Fruit fly (Drosophila melanogaster) whole organism, embryonic: ENCODE data around the gene cdi.

Experiments used
- ATbp ChIP-seq: fragments of 200-800 bp; sonication (Bioruptor generic); optimal IDR thresholded peaks from 2 replicates; lab custom pipeline; 2017; ENCODE audit warnings: missing biosample characterization, mild to moderate bottlenecking, missing genetic modification characterization, missing genetic modification reagents
- Adf1 ChIP-seq: fragments of 200-800 bp; sonication (Bioruptor generic); IDR thresholded peaks from 2 replicates; pipeline ENCODE4 v1.3.6; 2022; ENCODE audit warnings: missing biosample characterization, missing genetic modification characterization
- CG10431 ChIP-seq: fragments of 200-800 bp; sonication (Bioruptor generic); optimal IDR thresholded peaks from 3 replicates; lab custom pipeline; 2018; ENCODE audit warnings: missing biosample characterization, mild to moderate bottlenecking, missing genetic modification characterization
- CG10979 ChIP-seq: fragments of 200-800 bp; sonication (Bioruptor generic); optimal IDR thresholded peaks from 2 replicates; lab custom pipeline; 2018; ENCODE audit warnings: missing biosample characterization, mild to moderate bottlenecking, missing genetic modification characterization, moderate library complexity
- CG11247 ChIP-seq: fragments of 200-800 bp; sonication (Bioruptor generic); IDR thresholded peaks from 2 replicates; pipeline ENCODE4 v1.3.6; 2022; ENCODE audit warnings: missing biosample characterization, missing genetic modification characterization
- CG11504 ChIP-seq: fragments of 200-800 bp; sonication (Bioruptor generic); optimal IDR thresholded peaks from 3 replicates; lab custom pipeline; 2019; ENCODE audit warnings: missing biosample characterization, mild to moderate bottlenecking, missing genetic modification characterization, moderate library complexity
- CG1603 ChIP-seq: fragments of 200-800 bp; sonication (Bioruptor generic); optimal IDR thresholded peaks from 2 replicates; lab custom pipeline; 2019; ENCODE audit warnings: missing biosample characterization, mild to moderate bottlenecking, missing genetic modification characterization, moderate library complexity
- CG17186 ChIP-seq: fragments of 200-800 bp; sonication (Bioruptor generic); optimal IDR thresholded peaks from 3 replicates; lab custom pipeline; 2017; ENCODE audit warnings: missing biosample characterization, missing genetic modification reagents, missing genetic modification characterization
- CG1792 ChIP-seq: fragments of 200-800 bp; sonication (Bioruptor generic); optimal IDR thresholded peaks from 2 replicates; lab custom pipeline; 2016; ENCODE audit warnings: missing biosample characterization, missing genetic modification characterization
- CG1832 ChIP-seq: fragments of 200-800 bp; sonication (Bioruptor generic); optimal IDR thresholded peaks from 2 replicates; lab custom pipeline; 2017; ENCODE audit warnings: missing biosample characterization, mild to moderate bottlenecking, missing genetic modification characterization, inconsistent platforms
- CG18476 ChIP-seq: fragments of 200-800 bp; sonication (Bioruptor generic); optimal IDR thresholded peaks from 2 replicates; lab custom pipeline; 2016; ENCODE audit warnings: missing biosample characterization, mild to moderate bottlenecking, missing genetic modification characterization
- CG2875 ChIP-seq: fragments of 200-800 bp; sonication (Bioruptor generic); optimal IDR thresholded peaks from 2 replicates; lab custom pipeline; 2017; ENCODE audit warnings: missing biosample characterization, mild to moderate bottlenecking, missing genetic modification characterization, missing genetic modification reagents
- CG31224 ChIP-seq: fragments of 200-800 bp; sonication (Bioruptor generic); IDR thresholded peaks from 2 replicates; pipeline ENCODE4 v1.3.6; 2022; ENCODE audit warnings: missing biosample characterization, missing genetic modification characterization
- CG34422 ChIP-seq: fragments of 200-800 bp; sonication (Bioruptor generic); IDR thresholded peaks from 3 replicates; pipeline ENCODE4 v1.3.6; 2022; ENCODE audit warnings: missing biosample characterization, missing genetic modification characterization
- CG4854 ChIP-seq: fragments of 200-800 bp; sonication (Bioruptor generic); optimal IDR thresholded peaks from 2 replicates; lab custom pipeline; 2016; ENCODE audit warnings: missing biosample characterization, missing genetic modification characterization, inconsistent platforms
- CG5953 ChIP-seq: fragments of 200-800 bp; sonication (Bioruptor generic); IDR thresholded peaks from 2 replicates; pipeline ENCODE4 v1.3.6; 2022; ENCODE audit warnings: missing biosample characterization, missing genetic modification characterization
- CG6175 ChIP-seq: fragments of 200-800 bp; sonication (Bioruptor generic); IDR thresholded peaks from 3 replicates; pipeline ENCODE4 v1.3.6; 2022; ENCODE audit warnings: missing biosample characterization, missing genetic modification characterization
- CG8924 ChIP-seq: fragments of 200-800 bp; optimal IDR thresholded peaks from 3 replicates; lab custom pipeline; 2019; ENCODE audit warnings: missing biosample characterization, mild to moderate bottlenecking, missing genetic modification characterization, moderate library complexity
- CG9876 ChIP-seq: fragments of 200-800 bp; sonication (Bioruptor generic); optimal IDR thresholded peaks from 2 replicates; lab custom pipeline; 2016; ENCODE audit warnings: missing biosample characterization, missing genetic modification characterization
- CG9932 ChIP-seq: fragments of 200-800 bp; sonication (Bioruptor generic); IDR thresholded peaks from 2 replicates; pipeline ENCODE4 v1.3.6; 2022; ENCODE audit warnings: missing biosample characterization, missing genetic modification characterization
- D ChIP-seq, 2 experiments: fragments of 200-800 bp in 1 of 2; fragments of >200 bp in 1 of 2; sonication (Bioruptor generic) in 1 of 2; optimal IDR thresholded peaks; 2 replicates in 1 of 2; 3 replicates in 1 of 2; lab custom pipeline; 2017; ENCODE audit warnings: mild to moderate bottlenecking in 1 of 2, missing biosample characterization in 1 of 2, missing genetic modification characterization in 1 of 2, missing genetic modification reagents in 1 of 2
- Dad ChIP-seq: fragments of 200-800 bp; sonication (Bioruptor generic); optimal IDR thresholded peaks from 3 replicates; lab custom pipeline; 2016; ENCODE audit warnings: missing biosample characterization, missing genetic modification characterization
- E2f1 ChIP-seq: fragments of 200-800 bp; sonication (Bioruptor generic); IDR thresholded peaks from 2 replicates; pipeline ENCODE4 v1.3.6; 2022; ENCODE audit warnings: missing biosample characterization, missing genetic modification characterization
- H15 ChIP-seq: fragments of 200-800 bp; sonication (Bioruptor generic); IDR thresholded peaks from 3 replicates; pipeline ENCODE4 v1.3.6; 2022; ENCODE audit warnings: missing biosample characterization, missing genetic modification characterization
- HLH3B ChIP-seq: fragments of 200-800 bp; sonication (Bioruptor generic); IDR thresholded peaks from 2 replicates; pipeline ENCODE4 v1.3.6; 2022; ENCODE audit warnings: missing biosample characterization, missing genetic modification characterization
- HmgD ChIP-seq: fragments of 200-800 bp; sonication (Bioruptor generic); optimal IDR thresholded peaks from 3 replicates; lab custom pipeline; 2016; ENCODE audit warnings: missing biosample characterization, missing genetic modification characterization
- Kr ChIP-seq: fragments of 200-800 bp; sonication (Bioruptor generic); optimal IDR thresholded peaks from 2 replicates; lab custom pipeline; 2017; ENCODE audit warnings: missing biosample characterization, mild to moderate bottlenecking, missing genetic modification characterization
- Nf-YC ChIP-seq: fragments of 200-800 bp; optimal IDR thresholded peaks from 3 replicates; lab custom pipeline; 2019; ENCODE audit warnings: missing biosample characterization, mild to moderate bottlenecking, missing genetic modification characterization, moderate library complexity
- Oli ChIP-seq: fragments of 200-800 bp; sonication (Bioruptor generic); optimal IDR thresholded peaks from 2 replicates; lab custom pipeline; 2018; ENCODE audit warnings: missing biosample characterization, mild to moderate bottlenecking, missing genetic modification characterization, moderate library complexity
- Sin3A ChIP-seq: fragments of >200 bp; optimal IDR thresholded peaks from 2 replicates; lab custom pipeline; 2018
- al ChIP-seq: fragments of 200-800 bp; sonication (Bioruptor generic); IDR thresholded peaks from 2 replicates; pipeline ENCODE4 v1.3.6; 2022; ENCODE audit warnings: missing biosample characterization, missing genetic modification characterization
- aop ChIP-seq: fragments of 200-800 bp; sonication (Bioruptor generic); IDR thresholded peaks from 2 replicates; pipeline ENCODE4 v1.3.6; 2022; ENCODE audit warnings: missing biosample characterization, missing genetic modification characterization
- ap ChIP-seq: fragments of 200-800 bp; sonication (Bioruptor generic); IDR thresholded peaks from 2 replicates; pipeline ENCODE4 v1.3.6; 2022; ENCODE audit warnings: missing biosample characterization, missing genetic modification characterization
- bbx ChIP-seq: fragments of 200-800 bp; sonication (Bioruptor generic); IDR thresholded peaks from 2 replicates; pipeline ENCODE4 v1.3.6; 2022; ENCODE audit warnings: missing biosample characterization, missing genetic modification characterization; ENCODE audit not compliant: partially characterized antibody
- da ChIP-seq: fragments of 200-800 bp; sonication (Bioruptor generic); optimal IDR thresholded peaks from 2 replicates; lab custom pipeline; 2016; ENCODE audit warnings: missing biosample characterization, missing genetic modification characterization
- esg ChIP-seq: fragments of 200-800 bp; sonication (Bioruptor generic); conservative IDR thresholded peaks from 2 replicates; pipeline ENCODE4 v1.3.6; 2022; ENCODE audit warnings: missing biosample characterization, missing genetic modification characterization
- ftz-f1 ChIP-seq: fragments of 200-800 bp; sonication (Bioruptor generic); optimal IDR thresholded peaks from 2 replicates; lab custom pipeline; 2016; ENCODE audit warnings: missing biosample characterization, missing genetic modification characterization
- gro ChIP-seq: fragments of 200-800 bp; sonication (Bioruptor generic); optimal IDR thresholded peaks from 2 replicates; lab custom pipeline; 2016; ENCODE audit warnings: missing biosample characterization, missing genetic modification characterization
- gt ChIP-seq: fragments of 200-800 bp; sonication (Bioruptor generic); IDR thresholded peaks from 2 replicates; pipeline ENCODE4 v1.3.6; 2022; ENCODE audit warnings: missing biosample characterization, missing genetic modification characterization
- jumu ChIP-seq: fragments of 200-800 bp; sonication (Bioruptor generic); optimal IDR thresholded peaks from 3 replicates; lab custom pipeline; 2016; ENCODE audit warnings: missing biosample characterization, missing genetic modification characterization
- lmd ChIP-seq: fragments of 200-800 bp; sonication (Bioruptor generic); IDR thresholded peaks from 2 replicates; pipeline ENCODE4 v1.3.6; 2022; ENCODE audit warnings: missing biosample characterization, missing genetic modification characterization
- luna ChIP-seq: fragments of 200-800 bp; sonication (Bioruptor generic); optimal IDR thresholded peaks from 2 replicates; lab custom pipeline; 2016; ENCODE audit warnings: missing biosample characterization, missing genetic modification characterization
- maf-S ChIP-seq: fragments of 200-800 bp; sonication (Bioruptor generic); optimal IDR thresholded peaks from 2 replicates; lab custom pipeline; 2016; ENCODE audit warnings: missing biosample characterization, missing genetic modification characterization
- mirr ChIP-seq: fragments of 200-800 bp; sonication (Bioruptor generic); optimal IDR thresholded peaks from 3 replicates; lab custom pipeline; 2018; ENCODE audit warnings: missing biosample characterization, mild to moderate bottlenecking, missing genetic modification characterization
- mld ChIP-seq: fragments of 200-800 bp; sonication (Bioruptor generic); IDR thresholded peaks from 3 replicates; pipeline ENCODE4 v1.3.6; 2022; ENCODE audit warnings: missing biosample characterization, missing genetic modification characterization; ENCODE audit not compliant: partially characterized antibody
- odd ChIP-seq: fragments of 200-800 bp; sonication (Bioruptor generic); optimal IDR thresholded peaks from 2 replicates; lab custom pipeline; 2017; ENCODE audit warnings: missing biosample characterization, mild to moderate bottlenecking, missing genetic modification characterization
- schlank ChIP-seq: fragments of 200-800 bp; sonication (Bioruptor generic); optimal IDR thresholded peaks from 2 replicates; lab custom pipeline; 2018; ENCODE audit warnings: missing biosample characterization, mild to moderate bottlenecking, missing genetic modification characterization
- sens ChIP-seq: fragments of 200-800 bp; sonication (Bioruptor generic); peaks from one replicate; lab custom pipeline; 2016; ENCODE audit warnings: missing biosample characterization, missing genetic modification characterization
- seq ChIP-seq: fragments of 200-800 bp; sonication (Bioruptor generic); IDR thresholded peaks from 2 replicates; pipeline ENCODE4 v1.3.6; 2022; ENCODE audit warnings: missing biosample characterization, missing genetic modification characterization
- sim ChIP-seq: fragments of 200-800 bp; sonication (Bioruptor generic); IDR thresholded peaks from 2 replicates; pipeline ENCODE4 v1.3.6; 2022; ENCODE audit warnings: missing biosample characterization, missing genetic modification characterization
- twi ChIP-seq: fragments of 200-800 bp; optimal IDR thresholded peaks from 2 replicates; lab custom pipeline; 2019; ENCODE audit warnings: missing biosample characterization, mild to moderate bottlenecking, missing genetic modification characterization, moderate library complexity
- vnd ChIP-seq: fragments of 200-800 bp; sonication (Bioruptor generic); IDR thresholded peaks from 3 replicates; pipeline ENCODE4 v1.3.6; 2022; ENCODE audit warnings: missing biosample characterization, missing genetic modification characterization; ENCODE audit not compliant: partially characterized antibody

Gene cdi

dm6 chr3R:19028758-19029157 lies 65.3 kb downstream of the cdi start, which contains the start of the genes GatA and P5cr (continued):
- TF ChIP-seq lmd (GFP tag; lab: Robert Waterston, UW) (peak; percentile 84; the same call in 1 of the 2 replicates), CG9932 (GFP tag; lab: Robert Waterston, UW) (peak; percentile 96), CG9876 (GFP tag; lab: Kevin White, UChicago) (peak; percentile 82), mirr (GFP tag; lab: Kevin White, UChicago) (peak; percentile 87), odd (GFP tag; lab: Kevin White, UChicago) (peak; percentile 60), CG6175 (peak; percentile 77), CG5953 (GFP tag; lab: Robert Waterston, UW) (peak; percentile 67), CG10979 (tag; lab: Kevin White, UChicago) (peak; percentile 31), CG17186 (no peak), Dad (GFP tag; lab: Kevin White, UChicago) (peak; percentile 87), HLH3B (GFP tag; lab: Robert Waterston, UW) (peak; percentile 64), Oli (tag; lab: Kevin White, UChicago) (peak; percentile 60), ftz-f1 (GFP tag; lab: Kevin White, UChicago) (peak; percentile 28), CG11247 (GFP tag; lab: Robert Waterston, UW) (peak; percentile 90), CG1792 (peak; percentile 80), CG11504 (peak; percentile 72), mld (GFP tag; lab: Robert Waterston, UW) (no peak), D (optimal IDR thresholded peaks at IDR 0.05; lab: Kevin White, UChicago) (no peak), D (GFP tag; optimal IDR thresholded peaks at IDR 0.05; lab: Kevin White, UChicago) (no peak), E2f1 (GFP tag; lab: Robert Waterston, UW) (peak; percentile 69), CG34422 (GFP tag; lab: Robert Waterston, UW) (peak; percentile 77; the same call in 1 of the 3 replicates), luna (GFP tag; lab: Kevin White, UChicago) (peak; percentile 69), CG1832 (GFP tag; lab: Kevin White, UChicago) (no peak), gro (GFP tag; lab: Kevin White, UChicago) (peak; percentile 93), da (GFP tag; lab: Kevin White, UChicago) (peak; percentile 65), H15 (GFP tag; lab: Robert Waterston, UW) (peak; percentile 74), CG10431 (GFP tag; lab: Kevin White, UChicago) (peak; percentile 5), maf-S (GFP tag; lab: Kevin White, UChicago) (peak; percentile 88), CG31224 (peak; percentile 63; the same call in 1 of the 2 replicates), CG4854 (GFP tag; lab: Kevin White, UChicago) (peak; percentile 56), sim (GFP tag; lab: Robert Waterston, UW) (no peak), vnd (GFP tag; lab: Robert Waterston, UW) (no peak), CG18476 (peak; percentile 16), seq (GFP tag; lab: Robert Waterston, UW) (no peak), twi (tag; lab: Kevin White, UChicago) (peak; percentile 32), ATbp (GFP tag; lab: Kevin White, UChicago) (peak; percentile 58), Nf-YC (tag; lab: Kevin White, UChicago) (peak; percentile 23), sens (peak; percentile 88), CG1603 (tag; lab: Kevin White, UChicago) (peak; percentile 79), al (GFP tag; lab: Robert Waterston, UW) (peak; percentile 80), gt (GFP tag; lab: Robert Waterston, UW) (peak; percentile 42; the same call in 1 of the 2 replicates), Adf1 (GFP tag; lab: Robert Waterston, UW) (peak; percentile 70), CG8924 (tag; lab: Kevin White, UChicago) (peak; percentile 71), esg (peak; percentile 28; the same call in 1 of the 2 replicates), aop (GFP tag; lab: Robert Waterston, UW) (peak; percentile 64), HmgD (GFP tag; lab: Kevin White, UChicago) (peak; percentile 48), CG2875 (GFP tag; lab: Kevin White, UChicago) (no peak), Sin3A (no peak), ap (GFP tag; lab: Robert Waterston, UW) (peak; percentile 59), bbx (GFP tag; lab: Robert Waterston, UW) (no peak), Kr (GFP tag; lab: Kevin White, UChicago) (no peak), jumu (GFP tag; lab: Kevin White, UChicago) (peak; percentile 86), schlank (tag; lab: Kevin White, UChicago) (peak; percentile 88)
